Worm (Caenorhabditis elegans) whole organism, late embryonic: ENCODE results near the gene srd-27.

Source experiments
- ahr-1 ChIP-seq: sonication (generic microtip); optimal IDR thresholded peaks from 2 replicates; lab custom pipeline; 2016; ENCODE audit warnings: missing genetic modification characterization, missing compliant biosample characterization
- ama-1 ChIP-seq: fragments of 150-350 bp; optimal IDR thresholded peaks from 2 replicates; lab custom pipeline; 2014
- ceh-24 ChIP-seq: sonication (generic microtip); optimal IDR thresholded peaks from 2 replicates; lab custom pipeline; 2016; ENCODE audit warnings: mild to moderate bottlenecking, missing genetic modification characterization, missing compliant biosample characterization
- ceh-9 ChIP-seq: sonication (generic microtip); optimal IDR thresholded peaks from 2 replicates; lab custom pipeline; 2016; ENCODE audit warnings: mild to moderate bottlenecking, missing genetic modification characterization, inconsistent platforms, missing compliant biosample characterization
- fkh-10 ChIP-seq: fragments of 150-350 bp; optimal IDR thresholded peaks from 2 replicates; lab custom pipeline; 2014; ENCODE audit warnings: missing biosample characterization, missing genetic modification reagents, missing genetic modification characterization
- nfya-1 ChIP-seq: sonication (generic microtip); optimal IDR thresholded peaks from 2 replicates; lab custom pipeline; 2017; ENCODE audit warnings: missing genetic modification characterization, mild to moderate bottlenecking, missing compliant biosample characterization, antibody characterized with exemption, moderate library complexity
- pag-3 ChIP-seq: sonication (generic microtip); optimal IDR thresholded peaks from 2 replicates; lab custom pipeline; 2016; ENCODE audit warnings: missing compliant biosample characterization, missing genetic modification characterization, borderline replicate concordance
- sox-4 ChIP-seq: sonication (generic microtip); optimal IDR thresholded peaks from 2 replicates; lab custom pipeline; 2017; ENCODE audit warnings: mild to moderate bottlenecking, missing genetic modification characterization, inconsistent platforms, missing compliant biosample characterization
- unc-86 ChIP-seq: sonication (generic microtip); optimal IDR thresholded peaks from 2 replicates; lab custom pipeline; 2016; ENCODE audit warnings: missing genetic modification characterization, missing compliant biosample characterization

- TF ChIP-seq sox-4 (tag; lab: Kevin White, UChicago) = no peak
- TF ChIP-seq ama-1 (lab: Kevin White, UChicago) = no peak
- TF ChIP-seq ceh-24 (tag; lab: Kevin White, UChicago) = no peak
- TF ChIP-seq ahr-1 (tag; lab: Kevin White, UChicago) = no peak
- TF ChIP-seq pag-3 (tag; lab: Kevin White, UChicago) = no peak
- no peak for TF ChIP-seq fkh-10 (GFP tag; lab: Kevin White, UChicago)
- no peak for TF ChIP-seq nfya-1 (tag; lab: Kevin White, UChicago)
- TF ChIP-seq ceh-9 (tag; lab: Kevin White, UChicago) = no peak
- TF ChIP-seq unc-86 (tag; lab: Kevin White, UChicago) = no peak
Measured at ce11 chrV:15793270-15793669, 9.9 kb upstream of the srd-27 start, which contains the start of gene T26E4.7.
